Fruit fly (Drosophila melanogaster) whole organism, embryonic: ENCODE measurements around the gene CG6443.

ENCODE experiments used
- Abd-B ChIP-seq: fragments of 200-800 bp; sonication (Bioruptor generic); optimal IDR thresholded peaks from 2 replicates; lab custom pipeline; 2018; ENCODE audit warnings: missing biosample characterization, mild to moderate bottlenecking, missing genetic modification characterization, moderate library complexity
- Ada2b ChIP-seq: fragments of 200-800 bp; sonication (Bioruptor generic); IDR thresholded peaks from 2 replicates; pipeline ENCODE4 v1.3.6; 2022; ENCODE audit warnings: missing biosample characterization, missing genetic modification characterization
- Atf-2 ChIP-seq: fragments of 200-800 bp; sonication (Bioruptor generic); optimal IDR thresholded peaks from 2 replicates; lab custom pipeline; 2016; ENCODE audit warnings: missing biosample characterization, missing genetic modification characterization
- BtbVII ChIP-seq: fragments of 200-800 bp; sonication (Bioruptor generic); optimal IDR thresholded peaks from 3 replicates; lab custom pipeline; 2017; ENCODE audit warnings: missing biosample characterization, mild to moderate bottlenecking, missing genetic modification characterization
- CG10267 ChIP-seq: fragments of 200-800 bp; sonication (Bioruptor generic); optimal IDR thresholded peaks from 2 replicates; lab custom pipeline; 2018; ENCODE audit warnings: missing biosample characterization, mild to moderate bottlenecking, missing genetic modification characterization, moderate library complexity
- CG11085 ChIP-seq: fragments of 200-800 bp; sonication (Bioruptor generic); IDR thresholded peaks from 2 replicates; pipeline ENCODE4 v1.3.6; 2022; ENCODE audit warnings: missing biosample characterization, missing genetic modification characterization
- CG11695 ChIP-seq: fragments of 200-800 bp; sonication (Bioruptor generic); IDR thresholded peaks from 3 replicates; pipeline ENCODE4 v1.3.6; 2022; ENCODE audit warnings: missing biosample characterization, missing genetic modification characterization
- CG13424 ChIP-seq: fragments of 200-800 bp; sonication (Bioruptor generic); optimal IDR thresholded peaks from 2 replicates; lab custom pipeline; 2019; ENCODE audit warnings: missing biosample characterization, mild to moderate bottlenecking, missing genetic modification characterization, moderate library complexity
- CG15696 ChIP-seq: fragments of 200-800 bp; sonication (Bioruptor generic); optimal IDR thresholded peaks from 2 replicates; lab custom pipeline; 2019; ENCODE audit warnings: missing biosample characterization, mild to moderate bottlenecking, missing genetic modification characterization, moderate library complexity
- CG16813 ChIP-seq: fragments of 200-800 bp; sonication (Bioruptor generic); IDR thresholded peaks from 3 replicates; pipeline ENCODE4 v1.3.6; 2022; ENCODE audit warnings: missing biosample characterization, missing genetic modification characterization; ENCODE audit not compliant: partially characterized antibody
- CG17612 ChIP-seq: fragments of 200-800 bp; sonication (Bioruptor generic); IDR thresholded peaks from 2 replicates; pipeline ENCODE4 v1.3.6; 2022; ENCODE audit warnings: missing biosample characterization, missing genetic modification characterization
- CG17802 ChIP-seq: fragments of 200-800 bp; sonication (Bioruptor generic); optimal IDR thresholded peaks from 2 replicates; lab custom pipeline; 2018; ENCODE audit warnings: missing biosample characterization, mild to moderate bottlenecking, missing genetic modification characterization, moderate library complexity
- CG31388 ChIP-seq: fragments of 200-800 bp; sonication (Bioruptor generic); optimal IDR thresholded peaks from 2 replicates; lab custom pipeline; 2016; ENCODE audit warnings: missing biosample characterization, missing genetic modification characterization
- CG31441 ChIP-seq: fragments of 200-800 bp; sonication (Bioruptor generic); IDR thresholded peaks from 2 replicates; pipeline ENCODE4 v1.3.6; 2022; ENCODE audit warnings: missing biosample characterization, missing genetic modification characterization
- CG32532 ChIP-seq: fragments of 200-800 bp; sonication (Bioruptor generic); IDR thresholded peaks from 2 replicates; pipeline ENCODE4 v1.3.6; 2022; ENCODE audit warnings: missing biosample characterization, missing genetic modification characterization
- CG3838 ChIP-seq: fragments of 200-800 bp; sonication (Bioruptor generic); optimal IDR thresholded peaks from 3 replicates; lab custom pipeline; 2016; ENCODE audit warnings: missing biosample characterization, missing genetic modification characterization
- CG6272 ChIP-seq: fragments of 200-800 bp; sonication (Bioruptor generic); IDR thresholded peaks from 2 replicates; pipeline ENCODE4 v1.3.6; 2022; ENCODE audit warnings: missing biosample characterization, missing genetic modification characterization
- CG7556 ChIP-seq: fragments of 200-800 bp; sonication (Bioruptor generic); optimal IDR thresholded peaks from 2 replicates; lab custom pipeline; 2017; ENCODE audit warnings: missing biosample characterization, mild to moderate bottlenecking, missing genetic modification characterization
- CG8944 ChIP-seq: fragments of 200-800 bp; sonication (Bioruptor generic); optimal IDR thresholded peaks from 3 replicates; lab custom pipeline; 2016; ENCODE audit warnings: missing biosample characterization, missing genetic modification characterization
- CG9609 ChIP-seq: fragments of 200-800 bp; sonication (Bioruptor generic); optimal IDR thresholded peaks from 3 replicates; lab custom pipeline; 2016; ENCODE audit warnings: missing biosample characterization, missing genetic modification characterization
- CG9727 ChIP-seq: fragments of 200-800 bp; sonication (Bioruptor generic); optimal IDR thresholded peaks from 3 replicates; lab custom pipeline; 2017; ENCODE audit warnings: missing biosample characterization, mild to moderate bottlenecking, missing genetic modification characterization
- CG9932 ChIP-seq: fragments of 200-800 bp; sonication (Bioruptor generic); IDR thresholded peaks from 2 replicates; pipeline ENCODE4 v1.3.6; 2022; ENCODE audit warnings: missing biosample characterization, missing genetic modification characterization
- CoRest ChIP-seq: fragments of 200-800 bp; sonication (Bioruptor generic); optimal IDR thresholded peaks from 3 replicates; lab custom pipeline; 2018; ENCODE audit warnings: missing biosample characterization, mild to moderate bottlenecking, missing genetic modification characterization, moderate library complexity
- Drgx ChIP-seq: fragments of 200-800 bp; sonication (Bioruptor generic); IDR thresholded peaks from 2 replicates; pipeline ENCODE4 v1.3.6; 2022; ENCODE audit warnings: missing biosample characterization, missing genetic modification characterization
- ERR ChIP-seq: fragments of 200-800 bp; sonication (Bioruptor generic); optimal IDR thresholded peaks from 2 replicates; lab custom pipeline; 2016; ENCODE audit warnings: missing biosample characterization, missing genetic modification characterization
- Elba2 ChIP-seq: fragments of 200-800 bp; sonication (Bioruptor generic); optimal IDR thresholded peaks from 3 replicates; lab custom pipeline; 2016; ENCODE audit warnings: missing biosample characterization, missing genetic modification characterization
- Ets65A ChIP-seq: fragments of 200-800 bp; sonication (Bioruptor generic); peaks from one replicate; lab custom pipeline; 2016; ENCODE audit warnings: missing biosample characterization, missing genetic modification characterization
- Hand ChIP-seq: fragments of 200-800 bp; sonication (Bioruptor generic); optimal IDR thresholded peaks from 2 replicates; lab custom pipeline; 2017; ENCODE audit warnings: mild to moderate bottlenecking, missing biosample characterization, missing genetic modification reagents, missing genetic modification characterization
- Hsf ChIP-seq: fragments of 200-800 bp; sonication (Bioruptor generic); optimal IDR thresholded peaks from 3 replicates; lab custom pipeline; 2016; ENCODE audit warnings: missing biosample characterization, missing genetic modification characterization
- MESR4 ChIP-seq: fragments of 200-800 bp; sonication (Bioruptor generic); optimal IDR thresholded peaks from 2 replicates; lab custom pipeline; 2018; ENCODE audit warnings: missing biosample characterization, mild to moderate bottlenecking, missing genetic modification characterization, moderate library complexity
- Nf-YB ChIP-seq: fragments of 200-800 bp; sonication (Bioruptor generic); optimal IDR thresholded peaks from 3 replicates; lab custom pipeline; 2019; ENCODE audit warnings: missing biosample characterization, mild to moderate bottlenecking, missing genetic modification characterization, moderate library complexity
- Oli ChIP-seq: fragments of 200-800 bp; sonication (Bioruptor generic); optimal IDR thresholded peaks from 2 replicates; lab custom pipeline; 2018; ENCODE audit warnings: missing biosample characterization, mild to moderate bottlenecking, missing genetic modification characterization, moderate library complexity
- Pdp1 ChIP-seq, 2 experiments: fragments of 200-800 bp; sonication (Bioruptor generic); optimal IDR thresholded peaks; 3 replicates each; lab custom pipeline; 2016; ENCODE audit warnings: missing biosample characterization in 2 of 2, missing genetic modification characterization in 2 of 2, mild to moderate bottlenecking in 1 of 2, moderate library complexity in 1 of 2
- Scr ChIP-seq: fragments of 200-800 bp; sonication (Bioruptor generic); IDR thresholded peaks from 2 replicates; pipeline ENCODE4 v1.3.6; 2022; ENCODE audit warnings: missing biosample characterization, missing genetic modification characterization; ENCODE audit not compliant: partially characterized antibody
- al ChIP-seq: fragments of 200-800 bp; sonication (Bioruptor generic); IDR thresholded peaks from 2 replicates; pipeline ENCODE4 v1.3.6; 2022; ENCODE audit warnings: missing biosample characterization, missing genetic modification characterization
- btn ChIP-seq: fragments of 200-800 bp; sonication (Bioruptor generic); optimal IDR thresholded peaks from 2 replicates; lab custom pipeline; 2016; ENCODE audit warnings: missing biosample characterization, missing genetic modification characterization
- crol ChIP-seq: fragments of 200-800 bp; sonication (Bioruptor generic); IDR thresholded peaks from 2 replicates; pipeline ENCODE4 v1.3.6; 2022; ENCODE audit warnings: missing biosample characterization, missing genetic modification characterization
- disco-r ChIP-seq: fragments of 200-800 bp; sonication (Bioruptor generic); optimal IDR thresholded peaks from 2 replicates; lab custom pipeline; 2016; ENCODE audit warnings: missing biosample characterization, missing genetic modification characterization
- hbn ChIP-seq: fragments of 200-800 bp; sonication (Bioruptor generic); IDR thresholded peaks from 2 replicates; pipeline ENCODE4 v1.3.6; 2022; ENCODE audit warnings: missing biosample characterization, missing genetic modification characterization; ENCODE audit not compliant: partially characterized antibody
- prd ChIP-seq, 3 experiments: fragments of >200 bp in 2 of 3; fragments of 200-800 bp in 1 of 3; sonication (Bioruptor generic) in 1 of 3; optimal IDR thresholded peaks in 2 of 3; IDR thresholded peaks in 1 of 3; 2 replicates in 2 of 3; 3 replicates in 1 of 3; pipeline versions ENCODE4 v1.3.6 to Lab custom; 2017 to 2022; ENCODE audit warnings: missing biosample characterization in 1 of 3, missing genetic modification characterization in 1 of 3
- pum ChIP-seq: fragments of 200-800 bp; sonication (Bioruptor generic); optimal IDR thresholded peaks from 2 replicates; lab custom pipeline; 2016; ENCODE audit warnings: missing biosample characterization, missing genetic modification characterization
- sc ChIP-seq, 3 experiments: fragments of >200 bp in 2 of 3; fragments of 200-800 bp in 1 of 3; sonication (Bioruptor generic) in 1 of 3; optimal IDR thresholded peaks; 2 replicates in 2 of 3; 3 replicates in 1 of 3; lab custom pipeline; 2017; ENCODE audit warnings: mild to moderate bottlenecking in 1 of 3, missing biosample characterization in 1 of 3, missing genetic modification characterization in 1 of 3, missing genetic modification reagents in 1 of 3
- sens-2 ChIP-seq: fragments of 200-800 bp; sonication (Bioruptor generic); IDR thresholded peaks from 2 replicates; pipeline ENCODE4 v1.3.6; 2022; ENCODE audit warnings: missing biosample characterization, missing genetic modification characterization
- sim ChIP-seq: fragments of 200-800 bp; sonication (Bioruptor generic); IDR thresholded peaks from 2 replicates; pipeline ENCODE4 v1.3.6; 2022; ENCODE audit warnings: missing biosample characterization, missing genetic modification characterization
- sisA ChIP-seq: fragments of 200-800 bp; sonication (Bioruptor generic); IDR thresholded peaks from 2 replicates; pipeline ENCODE4 v1.3.6; 2022; ENCODE audit warnings: missing biosample characterization, missing genetic modification characterization
- sna ChIP-seq: fragments of 200-800 bp; sonication (Bioruptor generic); IDR thresholded peaks from 2 replicates; pipeline ENCODE4 v1.3.6; 2022; ENCODE audit warnings: missing biosample characterization, missing genetic modification characterization; ENCODE audit not compliant: partially characterized antibody
- sr ChIP-seq: fragments of 200-800 bp; sonication (Bioruptor generic); IDR thresholded peaks from 3 replicates; pipeline ENCODE4 v1.3.6; 2022; ENCODE audit warnings: missing biosample characterization, missing genetic modification characterization
- ssp ChIP-seq: fragments of 200-800 bp; sonication (Bioruptor generic); IDR thresholded peaks from 2 replicates; pipeline ENCODE4 v1.3.6; 2022; ENCODE audit warnings: missing biosample characterization, missing genetic modification characterization
- usp ChIP-seq: fragments of >200 bp; optimal IDR thresholded peaks from 2 replicates; lab custom pipeline; 2017; ENCODE audit warnings: missing biosample characterization, missing genetic modification characterization
- zf30C ChIP-seq: fragments of 200-800 bp; sonication (Bioruptor generic); optimal IDR thresholded peaks from 3 replicates; lab custom pipeline; 2018; ENCODE audit warnings: missing biosample characterization, mild to moderate bottlenecking, missing genetic modification characterization

Gene CG6443

dm6 chr2L:10697992-10698391 lies 30.8 kb upstream of the CG6443 start, which contains the start of gene CG7300 (continued):
- TF ChIP-seq CG8944 (peak; percentile 23), sr (no peak), BtbVII (GFP tag; lab: Kevin White, UChicago) (peak; percentile 5), CG15696 (tag; lab: Kevin White, UChicago) (no peak), ssp (GFP tag; lab: Robert Waterston, UW) (peak; percentile 34; the same call in 1 of the 2 replicates), pum (GFP tag; lab: Kevin White, UChicago) (no peak), Oli (peak; percentile 57), zf30C (GFP tag; lab: Kevin White, UChicago) (no peak), CG11695 (GFP tag; lab: Robert Waterston, UW) (peak; percentile 69; the same call in 2 of the 3 replicates), CG32532 (GFP tag; lab: Robert Waterston, UW) (peak; percentile 84), CG11085 (GFP tag; lab: Robert Waterston, UW) (no peak; the same call in 1 of the 2 replicates), CG6272 (GFP tag; lab: Robert Waterston, UW) (peak; percentile 38; the same call in 1 of the 2 replicates), CG16813 (GFP tag; lab: Robert Waterston, UW) (no peak), CG10267 (tag; lab: Kevin White, UChicago) (peak; percentile 27), Elba2 (GFP tag; lab: Kevin White, UChicago) (no peak), ERR (no peak), usp (GFP tag; lab: Kevin White, UChicago) (no peak), sna (GFP tag; lab: Robert Waterston, UW) (no peak), CG17612 (GFP tag; lab: Robert Waterston, UW) (0 out of 2 replicates have a peak, but pooled peaks have one; percentile 25), CG17802 (no peak), sens-2 (GFP tag; lab: Robert Waterston, UW) (no peak), prd (optimal IDR thresholded peaks at IDR 0.05; lab: Kevin White, UChicago) (no peak), prd (GFP tag; IDR thresholded peaks at IDR 0.05; lab: Robert Waterston, UW) (peak; percentile 66; the same call in 2 of the 3 replicates), Ets65A (GFP tag; lab: Kevin White, UChicago) (peak; percentile 90), sisA (peak; percentile 27; the same call in 1 of the 2 replicates), Drgx (no peak), CG3838 (GFP tag; lab: Kevin White, UChicago) (no peak), CG9727 (GFP tag; lab: Kevin White, UChicago) (peak; percentile 17), Ada2b (GFP tag; lab: Robert Waterston, UW) (no peak), Abd-B (GFP tag; lab: Kevin White, UChicago) (peak; percentile 20), sim (GFP tag; lab: Robert Waterston, UW) (no peak), Atf-2 (GFP tag; lab: Kevin White, UChicago) (no peak), hbn (GFP tag; lab: Robert Waterston, UW) (no peak), Hsf (GFP tag; lab: Kevin White, UChicago) (peak; percentile 45), CG31388 (GFP tag; lab: Kevin White, UChicago) (peak; percentile 27), CG13424 (tag; lab: Kevin White, UChicago) (peak; percentile 40), Nf-YB (GFP tag; lab: Kevin White, UChicago) (peak; percentile 5), disco-r (GFP tag; lab: Kevin White, UChicago) (no peak), btn (GFP tag; lab: Kevin White, UChicago) (no peak), Hand (GFP tag; lab: Kevin White, UChicago) (no peak), Pdp1 (GFP tag; optimal IDR thresholded peaks at IDR 0.05; lab: Kevin White, UChicago) (peak in 1 of 2 experiments; percentile 56), CG9932 (GFP tag; lab: Robert Waterston, UW) (peak; percentile 70), sc (optimal IDR thresholded peaks at IDR 0.05; lab: Kevin White, UChicago) (no peak), sc (GFP tag; optimal IDR thresholded peaks at IDR 0.05; lab: Kevin White, UChicago) (no peak), CG7556 (GFP tag; lab: Kevin White, UChicago) (peak; percentile 36), crol (GFP tag; lab: Robert Waterston, UW) (no peak), MESR4 (GFP tag; lab: Kevin White, UChicago) (no peak), al (GFP tag; lab: Robert Waterston, UW) (peak; percentile 73), CoRest (tag; lab: Kevin White, UChicago) (peak; percentile 48), Scr (GFP tag; lab: Robert Waterston, UW) (no peak), CG31441 (GFP tag; lab: Robert Waterston, UW) (peak; percentile 51), CG9609 (peak; percentile 28)
